Fruit fly (Drosophila melanogaster) whole organism, prepupa: ENCODE results near the gene CG32137.

Source experiments
- CG10631 ChIP-seq: fragments of 200-800 bp; sonication (Bioruptor generic); optimal IDR thresholded peaks from 2 replicates; lab custom pipeline; 2016; ENCODE audit warnings: missing biosample characterization, missing genetic modification characterization
- CG11762 ChIP-seq: fragments of 200-800 bp; sonication (Bioruptor generic); optimal IDR thresholded peaks from 3 replicates; lab custom pipeline; 2016; ENCODE audit warnings: missing biosample characterization, missing genetic modification characterization; ENCODE audit not compliant: insufficient read depth
- CG11902 ChIP-seq: fragments of 200-800 bp; sonication (Bioruptor generic); optimal IDR thresholded peaks from 3 replicates; lab custom pipeline; 2016; ENCODE audit warnings: missing biosample characterization, missing genetic modification characterization
- CG3032 ChIP-seq: fragments of 200-800 bp; optimal IDR thresholded peaks from 2 replicates; lab custom pipeline; 2019; ENCODE audit warnings: missing biosample characterization, mild to moderate bottlenecking, missing genetic modification characterization, moderate library complexity
- CG6854 ChIP-seq: fragments of 200-800 bp; sonication (Bioruptor generic); optimal IDR thresholded peaks from 2 replicates; lab custom pipeline; 2017; ENCODE audit warnings: missing biosample characterization, mild to moderate bottlenecking, missing genetic modification characterization
- CG8632 ChIP-seq: fragments of 200-800 bp; sonication (Bioruptor generic); optimal IDR thresholded peaks from 3 replicates; lab custom pipeline; 2016; ENCODE audit warnings: missing biosample characterization, missing genetic modification characterization
- CG9139 ChIP-seq: fragments of 200-800 bp; sonication (Bioruptor generic); optimal IDR thresholded peaks from 3 replicates; lab custom pipeline; 2017; ENCODE audit warnings: missing biosample characterization, mild to moderate bottlenecking, missing genetic modification characterization
- Hr39 ChIP-seq: fragments of 200-800 bp; sonication (Bioruptor generic); optimal IDR thresholded peaks from 2 replicates; lab custom pipeline; 2016; ENCODE audit warnings: missing biosample characterization, missing genetic modification characterization
- acj6 ChIP-seq: fragments of 200-800 bp; sonication (Bioruptor generic); optimal IDR thresholded peaks from 3 replicates; lab custom pipeline; 2016; ENCODE audit warnings: missing biosample characterization, missing genetic modification characterization
- dsx ChIP-seq: fragments of 200-800 bp; optimal IDR thresholded peaks from 3 replicates; lab custom pipeline; 2019; ENCODE audit warnings: missing biosample characterization, mild to moderate bottlenecking, missing genetic modification characterization, moderate library complexity; ENCODE audit not compliant: poor library complexity, severe bottlenecking
- fd85E ChIP-seq: fragments of 200-800 bp; sonication (Bioruptor generic); optimal IDR thresholded peaks from 3 replicates; lab custom pipeline; 2016; ENCODE audit warnings: missing biosample characterization, missing genetic modification characterization
- salr ChIP-seq, 2 experiments: fragments of 200-800 bp; sonication (Bioruptor generic); optimal IDR thresholded peaks; 3 replicates each; lab custom pipeline; 2016 to 2018; ENCODE audit warnings: missing biosample characterization in 2 of 2, missing genetic modification characterization in 2 of 2, mild to moderate bottlenecking in 1 of 2

DNA sequence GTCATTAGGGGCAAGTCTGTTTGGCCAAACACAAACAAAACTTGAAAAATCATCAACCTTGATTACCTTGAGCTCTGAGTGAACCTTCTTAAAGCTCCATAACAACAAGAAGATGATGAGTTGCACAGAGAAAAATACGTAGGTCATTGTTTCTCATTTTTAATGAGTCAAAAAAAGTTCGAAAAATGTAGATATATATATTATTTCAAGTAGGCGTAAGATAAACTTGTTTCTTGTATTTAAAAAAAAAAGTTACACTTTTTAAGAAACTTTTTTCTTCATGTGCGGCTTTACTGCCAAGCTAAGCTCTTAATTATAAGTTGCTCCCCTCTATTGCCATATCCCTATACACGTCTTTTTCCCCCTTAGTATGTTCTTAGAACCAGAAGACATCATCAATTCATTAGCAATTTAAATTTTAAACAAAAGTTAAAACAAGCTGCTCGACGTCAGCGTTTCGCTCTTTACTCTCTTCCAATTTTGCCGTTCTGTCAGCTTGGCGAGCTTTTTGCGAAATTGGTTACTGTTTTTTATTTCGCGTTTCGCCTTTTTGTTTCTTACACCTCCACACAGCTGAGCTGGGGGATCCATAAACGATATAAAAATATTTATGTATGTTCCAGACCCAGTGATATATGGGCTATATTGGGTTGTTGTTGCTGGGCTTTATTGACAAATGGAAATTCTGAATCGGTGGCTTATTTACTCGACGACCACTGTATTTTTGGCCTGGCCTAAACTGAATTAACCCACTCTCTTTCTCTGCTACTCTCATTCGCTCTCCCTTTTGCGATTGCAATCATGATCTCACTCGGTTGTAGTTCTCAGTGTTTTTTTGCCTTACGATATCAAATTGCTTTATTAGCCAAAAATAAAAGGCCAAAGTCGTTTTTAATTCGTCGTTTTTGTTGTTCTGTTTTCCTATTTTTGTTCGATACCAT is 15.4 kb upstream of the CG32137 start:
- TF ChIP-seq CG8632 (GFP tag; lab: Kevin White, UChicago), result peak; percentile 18
- no peak for TF ChIP-seq fd85E (GFP tag; lab: Kevin White, UChicago)
- peak; percentile 43 for TF ChIP-seq acj6 (GFP tag; lab: Kevin White, UChicago)
- no peak for TF ChIP-seq CG9139
- peak in 1 of 2 experiments; percentile 16 for TF ChIP-seq salr (GFP tag; optimal IDR thresholded peaks at IDR 0.05; lab: Kevin White, UChicago)
- TF ChIP-seq CG11902 (GFP tag; lab: Kevin White, UChicago), result peak; percentile 14
- peak; percentile 22 for TF ChIP-seq CG6854 (GFP tag; lab: Kevin White, UChicago)
- TF ChIP-seq Hr39 (GFP tag; lab: Kevin White, UChicago), result peak; percentile 44
- TF ChIP-seq CG11762 (GFP tag; lab: Kevin White, UChicago), result peak; percentile 11
- peak; percentile 28 for TF ChIP-seq CG3032 (tag; lab: Kevin White, UChicago)
- TF ChIP-seq CG10631 (GFP tag; lab: Kevin White, UChicago), result peak; percentile 56
- no peak for TF ChIP-seq dsx
